Fruit fly (Drosophila melanogaster): ENCODE data around the gene Hel25E.
A peak's percentile ranks its signal among the peaks of the same experiment; 100 is the strongest.

The Hel25E gene

dm6 chr2L:5491220-5491619 lies 50.9 kb downstream of the Hel25E start:
- no peak for TF ChIP-seq Jra (GFP tag; optimal IDR thresholded peaks at IDR 0.05)
- no peak for TF ChIP-seq CG32264 (GFP tag; optimal IDR thresholded peaks at IDR 0.05)
- TF ChIP-seq sage (GFP tag; optimal IDR thresholded peaks at IDR 0.05) = no peak
- TF ChIP-seq tai (GFP tag; optimal IDR thresholded peaks at IDR 0.05) = no peak
- TF ChIP-seq CrebA (GFP tag; optimal IDR thresholded peaks at IDR 0.05; ENCODE audit: borderline replicate concordance) = no peak
- TF ChIP-seq Mio (GFP tag; optimal IDR thresholded peaks at IDR 0.05) = no peak
- TF ChIP-seq woc (GFP tag; optimal IDR thresholded peaks at IDR 0.05) = no peak
- TF ChIP-seq Rel (GFP tag; optimal IDR thresholded peaks at IDR 0.05) = no peak
- no peak for TF ChIP-seq Rel (tag; optimal IDR thresholded peaks at IDR 0.05)
- no peak for TF ChIP-seq dl (GFP tag; optimal IDR thresholded peaks at IDR 0.05; ENCODE audit: insufficient read depth in 1 of 2, partially characterized antibody in 2 of 2)
- peak; percentile 28 for TF ChIP-seq fru (GFP tag; optimal IDR thresholded peaks at IDR 0.05)
- TF ChIP-seq brk (GFP tag; optimal IDR thresholded peaks at IDR 0.05) = no peak
- TF ChIP-seq pan (optimal IDR thresholded peaks at IDR 0.05) = no peak
- TF ChIP-seq Vsx2 (GFP tag; optimal IDR thresholded peaks at IDR 0.05; ENCODE audit: partially characterized antibody) = no peak
- no peak for TF ChIP-seq Abd-B (GFP tag; optimal IDR thresholded peaks at IDR 0.05)
- TF ChIP-seq Hnf4 (GFP tag; optimal IDR thresholded peaks at IDR 0.05) = peak; percentile 27
- TF ChIP-seq psq (GFP tag; optimal IDR thresholded peaks at IDR 0.05) = peak; percentile 13
- TF ChIP-seq HLH106 (tag; optimal IDR thresholded peaks at IDR 0.05) = peak; percentile 4
- no peak for TF ChIP-seq jim (GFP tag; optimal IDR thresholded peaks at IDR 0.05)
- peak in 1 of 2 experiments; percentile 51 for TF ChIP-seq foxo (GFP tag; optimal IDR thresholded peaks at IDR 0.05)
- TF ChIP-seq h (GFP tag; optimal IDR thresholded peaks at IDR 0.05) = peak; percentile 33
- TF ChIP-seq dsf (GFP tag; optimal IDR thresholded peaks at IDR 0.05; ENCODE audit: borderline replicate concordance) = no peak
- TF ChIP-seq OdsH (GFP tag; optimal IDR thresholded peaks at IDR 0.05) = no peak
- TF ChIP-seq Hr83 (GFP tag; optimal IDR thresholded peaks at IDR 0.05; ENCODE audit: poor library complexity, severe bottlenecking) = no peak
- no peak for TF ChIP-seq lola (GFP tag; optimal IDR thresholded peaks at IDR 0.05)
- no peak for TF ChIP-seq GATAd (GFP tag; optimal IDR thresholded peaks at IDR 0.05)
- TF ChIP-seq br (GFP tag; optimal IDR thresholded peaks at IDR 0.05) = peak; percentile 10
- TF ChIP-seq usp (GFP tag; optimal IDR thresholded peaks at IDR 0.05) = no peak
- no peak for TF ChIP-seq Dfd (GFP tag; optimal IDR thresholded peaks at IDR 0.05)
- no peak for TF ChIP-seq Hr78 (GFP tag; optimal IDR thresholded peaks at IDR 0.05)
- peak; percentile 11 for TF ChIP-seq ey (GFP tag; optimal IDR thresholded peaks at IDR 0.05)
- peak; percentile 31 for TF ChIP-seq rgr (GFP tag; optimal IDR thresholded peaks at IDR 0.05)

- TF ChIP-seq GATAd (GFP tag; optimal IDR thresholded peaks at IDR 0.05) (no peak), Sp1 (GFP tag; optimal IDR thresholded peaks at IDR 0.05) (no peak), woc (GFP tag; optimal IDR thresholded peaks at IDR 0.05) (peak; percentile 37)
Observed at dm6 chr2L:5489757-5490359, 52.3 kb downstream of the Hel25E start.

All from whole organism, wandering third instar larva.